Fruit fly (Drosophila melanogaster) whole organism: Measurements from ENCODE around the gene deltaCOP.

ENCODE experiments used
- CG8478 ChIP-seq: fragments of >200 bp; optimal IDR thresholded peaks from 2 replicates; lab custom pipeline; 2018; ENCODE audit warnings: inconsistent platforms
- Dll ChIP-seq: fragments of >200 bp; optimal IDR thresholded peaks from 2 replicates; lab custom pipeline; 2017
- EcR ChIP-seq, 2 experiments: fragments of >200 bp; optimal IDR thresholded peaks; 2 replicates each; lab custom pipeline; 2017; ENCODE audit warnings: missing biosample characterization in 2 of 2, missing genetic modification characterization in 2 of 2, missing genetic modification reagents in 2 of 2
- pan ChIP-seq: fragments of >200 bp; optimal IDR thresholded peaks from 2 replicates; lab custom pipeline; 2017
- psq ChIP-seq: fragments of >200 bp; optimal IDR thresholded peaks from 2 replicates; lab custom pipeline; 2017
- usp ChIP-seq: fragments of >200 bp; optimal IDR thresholded peaks from 2 replicates; lab custom pipeline; 2017; ENCODE audit warnings: missing biosample characterization, missing genetic modification characterization, mixed read lengths

DNA sequence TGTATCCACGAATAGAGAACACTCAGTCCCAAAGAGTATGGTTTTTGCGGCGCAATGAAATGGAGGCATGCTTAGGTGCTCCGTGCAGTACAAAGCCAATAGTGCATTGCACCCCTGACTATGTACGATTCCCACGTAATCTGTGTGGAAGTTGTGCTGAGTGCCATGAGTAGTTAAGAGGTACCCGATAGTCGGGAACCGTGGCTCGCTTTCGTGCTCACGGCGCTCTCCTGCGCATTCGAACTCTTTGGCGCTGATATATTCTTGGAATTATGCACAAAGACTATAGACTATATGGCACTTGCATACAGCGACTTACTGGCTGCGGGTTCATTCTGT is 37.0 kb downstream of the deltaCOP start:
- TF ChIP-seq usp (no peak), psq (lab: Kevin White, UChicago) (no peak), CG8478 (lab: Kevin White, UChicago) (no peak), pan (lab: Kevin White, UChicago) (peak; percentile 94), Dll (lab: Kevin White, UChicago) (no peak), EcR (GFP tag; optimal IDR thresholded peaks at IDR 0.05; lab: Kevin White, UChicago) (peak in 1 of 2 experiments; percentile 68)
